Worm (Caenorhabditis elegans): ENCODE measurements around the gene daf-7.

DNA sequence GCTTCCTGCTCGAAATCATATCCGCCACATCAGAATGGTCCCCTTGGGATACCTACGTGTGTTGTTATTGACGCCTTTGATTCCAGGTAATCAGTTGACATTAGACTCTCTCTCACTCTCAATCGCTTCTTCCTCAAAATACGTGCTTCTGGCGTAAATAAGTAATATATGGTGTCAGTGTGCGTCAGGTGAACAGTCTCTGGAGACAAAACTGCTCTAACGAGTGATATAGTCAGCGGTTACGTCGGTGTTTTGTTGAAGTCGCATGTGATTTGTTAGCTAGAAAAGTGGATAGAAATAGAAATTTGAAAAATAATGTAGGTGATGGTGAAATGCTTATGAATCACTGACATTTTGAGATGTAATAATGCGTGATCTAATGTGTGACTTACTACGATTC is 9.6 kb upstream of the daf-7 start:
- no peak for TF ChIP-seq ref-1 (GFP tag; conservative IDR thresholded peaks at IDR 0.05)
- TF ChIP-seq flt-1 (GFP tag; IDR thresholded peaks at IDR 0.05), result no peak
- no peak for TF ChIP-seq cog-1 (tag; optimal IDR thresholded peaks at IDR 0.05)
- TF ChIP-seq klf-2 (GFP tag; conservative IDR thresholded peaks at IDR 0.05), result no peak
- no peak for TF ChIP-seq tab-1 (GFP tag; IDR thresholded peaks at IDR 0.05)
- no peak for TF ChIP-seq ztf-29 (GFP tag; IDR thresholded peaks at IDR 0.05)
